Fruit fly (Drosophila melanogaster) whole organism, embryonic: ENCODE measurements around the gene CG7810.

Source experiments
- CG10462 ChIP-seq: fragments of 200-800 bp; sonication (Bioruptor generic); optimal IDR thresholded peaks from 2 replicates; lab custom pipeline; 2016; ENCODE audit warnings: missing biosample characterization, missing genetic modification characterization
- CG11093 ChIP-seq: fragments of 200-800 bp; sonication (Bioruptor generic); IDR thresholded peaks from 3 replicates; pipeline ENCODE4 v1.3.6; 2022; ENCODE audit warnings: missing biosample characterization, missing genetic modification characterization
- CG11398 ChIP-seq: fragments of 200-800 bp; sonication (Bioruptor generic); optimal IDR thresholded peaks from 2 replicates; lab custom pipeline; 2016; ENCODE audit warnings: missing biosample characterization, missing genetic modification characterization
- CG11504 ChIP-seq: fragments of 200-800 bp; sonication (Bioruptor generic); optimal IDR thresholded peaks from 3 replicates; lab custom pipeline; 2019; ENCODE audit warnings: missing biosample characterization, mild to moderate bottlenecking, missing genetic modification characterization, moderate library complexity
- CG12744 ChIP-seq: fragments of 200-800 bp; sonication (Bioruptor generic); optimal IDR thresholded peaks from 2 replicates; lab custom pipeline; 2016; ENCODE audit warnings: missing biosample characterization, missing genetic modification characterization
- CG17359 ChIP-seq: fragments of 200-800 bp; sonication (Bioruptor generic); optimal IDR thresholded peaks from 3 replicates; lab custom pipeline; 2018; ENCODE audit warnings: missing biosample characterization, mild to moderate bottlenecking, missing genetic modification characterization, moderate library complexity
- CG17361 ChIP-seq: fragments of 200-800 bp; sonication (Bioruptor generic); IDR thresholded peaks from 3 replicates; pipeline ENCODE4 v1.3.6; 2022; ENCODE audit warnings: missing biosample characterization, missing genetic modification characterization
- CG17612 ChIP-seq: fragments of 200-800 bp; sonication (Bioruptor generic); IDR thresholded peaks from 2 replicates; pipeline ENCODE4 v1.3.6; 2022; ENCODE audit warnings: missing biosample characterization, missing genetic modification characterization
- CG17912 ChIP-seq: fragments of 200-800 bp; sonication (Bioruptor generic); optimal IDR thresholded peaks from 2 replicates; lab custom pipeline; 2018; ENCODE audit warnings: missing biosample characterization, mild to moderate bottlenecking, missing genetic modification characterization
- CG4404 ChIP-seq: fragments of 200-800 bp; sonication (Bioruptor generic); IDR thresholded peaks from 2 replicates; pipeline ENCODE4 v1.3.6; 2022; ENCODE audit warnings: missing biosample characterization, missing genetic modification characterization
- CG5245 ChIP-seq: fragments of 200-800 bp; sonication (Bioruptor generic); optimal IDR thresholded peaks from 3 replicates; lab custom pipeline; 2016; ENCODE audit warnings: missing biosample characterization, missing genetic modification characterization
- CG6254 ChIP-seq: fragments of 200-800 bp; sonication (Bioruptor generic); optimal IDR thresholded peaks from 3 replicates; lab custom pipeline; 2017; ENCODE audit warnings: mild to moderate bottlenecking, missing biosample characterization, missing genetic modification reagents, missing genetic modification characterization
- CG7786 ChIP-seq: fragments of 200-800 bp; sonication (Bioruptor generic); optimal IDR thresholded peaks from 2 replicates; lab custom pipeline; 2016; ENCODE audit warnings: missing biosample characterization, missing genetic modification characterization
- CG7839 ChIP-seq: fragments of 200-800 bp; sonication (Bioruptor generic); optimal IDR thresholded peaks from 3 replicates; lab custom pipeline; 2018; ENCODE audit warnings: missing biosample characterization, mild to moderate bottlenecking, missing genetic modification characterization, moderate library complexity
- CG8388 ChIP-seq: fragments of 200-800 bp; sonication (Bioruptor generic); optimal IDR thresholded peaks from 2 replicates; lab custom pipeline; 2019; ENCODE audit warnings: missing biosample characterization, mild to moderate bottlenecking, missing genetic modification characterization, moderate library complexity
- CG9876 ChIP-seq: fragments of 200-800 bp; sonication (Bioruptor generic); optimal IDR thresholded peaks from 2 replicates; lab custom pipeline; 2016; ENCODE audit warnings: missing biosample characterization, missing genetic modification characterization
- CrebB ChIP-seq: fragments of 200-800 bp; sonication (Bioruptor generic); optimal IDR thresholded peaks from 3 replicates; lab custom pipeline; 2018; ENCODE audit warnings: missing biosample characterization, mild to moderate bottlenecking, missing genetic modification characterization
- Drgx ChIP-seq: fragments of 200-800 bp; sonication (Bioruptor generic); IDR thresholded peaks from 2 replicates; pipeline ENCODE4 v1.3.6; 2022; ENCODE audit warnings: missing biosample characterization, missing genetic modification characterization
- HLH4C ChIP-seq: fragments of 200-800 bp; sonication (Bioruptor generic); IDR thresholded peaks from 3 replicates; pipeline ENCODE4 v1.3.6; 2022; ENCODE audit warnings: missing biosample characterization, missing genetic modification characterization; ENCODE audit not compliant: partially characterized antibody
- PHDP ChIP-seq: fragments of 200-800 bp; sonication (Bioruptor generic); optimal IDR thresholded peaks from 3 replicates; lab custom pipeline; 2018; ENCODE audit warnings: missing biosample characterization, mild to moderate bottlenecking, missing genetic modification characterization, moderate library complexity
- Sox102F ChIP-seq: fragments of 200-800 bp; sonication (Bioruptor generic); optimal IDR thresholded peaks from 2 replicates; lab custom pipeline; 2018; ENCODE audit warnings: missing biosample characterization, mild to moderate bottlenecking, missing genetic modification characterization, moderate library complexity
- aop ChIP-seq: fragments of 200-800 bp; sonication (Bioruptor generic); IDR thresholded peaks from 2 replicates; pipeline ENCODE4 v1.3.6; 2022; ENCODE audit warnings: missing biosample characterization, missing genetic modification characterization
- eve ChIP-seq, 2 experiments: fragments of >200 bp; optimal IDR thresholded peaks; 2 replicates each; lab custom pipeline; 2017; ENCODE audit warnings: missing biosample characterization in 2 of 2, missing genetic modification characterization in 2 of 2
- ewg ChIP-seq: fragments of 200-800 bp; sonication (Bioruptor generic); optimal IDR thresholded peaks from 3 replicates; lab custom pipeline; 2017; ENCODE audit warnings: mild to moderate bottlenecking, missing biosample characterization, missing genetic modification reagents, missing genetic modification characterization
- h ChIP-seq: fragments of >200 bp; optimal IDR thresholded peaks from 2 replicates; lab custom pipeline; 2017
- luna ChIP-seq: fragments of 200-800 bp; sonication (Bioruptor generic); optimal IDR thresholded peaks from 2 replicates; lab custom pipeline; 2016; ENCODE audit warnings: missing biosample characterization, missing genetic modification characterization
- p53 ChIP-seq: fragments of 200-800 bp; sonication (Bioruptor generic); optimal IDR thresholded peaks from 2 replicates; lab custom pipeline; 2016; ENCODE audit warnings: missing biosample characterization, missing genetic modification characterization
- pzg ChIP-seq: fragments of 200-800 bp; sonication (Bioruptor generic); optimal IDR thresholded peaks from 3 replicates; lab custom pipeline; 2018; ENCODE audit warnings: missing biosample characterization, mild to moderate bottlenecking, missing genetic modification characterization, moderate library complexity
- run ChIP-seq: fragments of 200-800 bp; sonication (Bioruptor generic); optimal IDR thresholded peaks from 3 replicates; lab custom pipeline; 2018; ENCODE audit warnings: missing biosample characterization, mild to moderate bottlenecking, missing genetic modification characterization
- scrt ChIP-seq: fragments of 200-800 bp; sonication (Bioruptor generic); optimal IDR thresholded peaks from 2 replicates; lab custom pipeline; 2018; ENCODE audit warnings: missing biosample characterization, mild to moderate bottlenecking, missing genetic modification characterization, moderate library complexity
- sob ChIP-seq: fragments of 200-800 bp; sonication (Bioruptor generic); IDR thresholded peaks from 2 replicates; pipeline ENCODE4 v1.3.6; 2022; ENCODE audit warnings: missing biosample characterization, missing genetic modification characterization
- stc ChIP-seq: fragments of 200-800 bp; sonication (Bioruptor generic); IDR thresholded peaks from 2 replicates; pipeline ENCODE4 v1.3.6; 2022; ENCODE audit warnings: missing biosample characterization, missing genetic modification characterization
- sug ChIP-seq: fragments of 200-800 bp; optimal IDR thresholded peaks from 2 replicates; lab custom pipeline; 2019; ENCODE audit warnings: missing biosample characterization, mild to moderate bottlenecking, missing genetic modification characterization, moderate library complexity
- tap ChIP-seq: fragments of 200-800 bp; optimal IDR thresholded peaks from 3 replicates; lab custom pipeline; 2019; ENCODE audit warnings: missing biosample characterization, mild to moderate bottlenecking, missing genetic modification characterization, moderate library complexity
- tll ChIP-seq, 2 experiments: fragments of 200-800 bp in 1 of 2; fragments of >200 bp in 1 of 2; sonication (Bioruptor generic) in 1 of 2; optimal IDR thresholded peaks; 2 replicates each; lab custom pipeline; 2017 to 2019; ENCODE audit warnings: missing biosample characterization in 2 of 2, missing genetic modification characterization in 2 of 2, mild to moderate bottlenecking in 1 of 2, moderate library complexity in 1 of 2
- vfl ChIP-seq: fragments of 200-800 bp; sonication (Bioruptor generic); optimal IDR thresholded peaks from 2 replicates; lab custom pipeline; 2016; ENCODE audit warnings: missing biosample characterization, missing genetic modification characterization
- vvl ChIP-seq: fragments of 200-800 bp; sonication (Bioruptor generic); IDR thresholded peaks from 2 replicates; pipeline ENCODE4 v1.3.6; 2022; ENCODE audit warnings: missing biosample characterization, missing genetic modification characterization
- zen2 ChIP-seq: fragments of 200-800 bp; sonication (Bioruptor generic); IDR thresholded peaks from 3 replicates; pipeline ENCODE4 v1.3.6; 2022; ENCODE audit warnings: missing biosample characterization, missing genetic modification characterization; ENCODE audit not compliant: partially characterized antibody

The CG7810 gene

DNA sequence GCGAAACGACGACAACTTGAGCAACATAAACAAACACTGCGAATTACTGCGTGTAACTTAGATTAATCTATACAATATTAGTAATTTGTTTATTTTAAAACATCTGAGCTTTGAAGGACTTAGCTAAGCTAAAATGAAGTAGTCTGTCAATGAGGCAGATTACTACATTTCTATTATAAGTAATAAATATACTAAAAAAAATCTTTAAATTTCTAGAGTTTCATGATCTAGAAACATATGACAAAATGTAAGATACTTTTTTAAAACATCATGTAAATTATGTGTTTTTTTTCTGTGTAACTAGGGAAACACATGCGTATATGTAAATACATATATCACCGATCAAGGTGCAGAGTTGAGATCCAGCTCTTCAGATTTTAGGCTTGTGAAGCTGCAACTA, 44.9 kb downstream of the CG7810 start (continued):
- TF ChIP-seq CG11093 (no peak), CG4404 (GFP tag; lab: Robert Waterston, UW) (no peak), CG8388 (GFP tag; lab: Kevin White, UChicago) (peak; percentile 69), CrebB (tag; lab: Kevin White, UChicago) (no peak), CG5245 (no peak), sug (tag; lab: Kevin White, UChicago) (peak; percentile 11), CG17361 (GFP tag; lab: Robert Waterston, UW) (peak; percentile 71; the same call in 2 of the 3 replicates), aop (GFP tag; lab: Robert Waterston, UW) (no peak), PHDP (peak; percentile 73), CG17359 (tag; lab: Kevin White, UChicago) (peak; percentile 84), CG11398 (GFP tag; lab: Kevin White, UChicago) (no peak), CG6254 (GFP tag; lab: Kevin White, UChicago) (peak; percentile 24), Sox102F (GFP tag; lab: Kevin White, UChicago) (peak; percentile 59), vfl (GFP tag; lab: Kevin White, UChicago) (no peak), h (lab: Kevin White, UChicago) (no peak), CG10462 (GFP tag; lab: Kevin White, UChicago) (no peak), ewg (GFP tag; lab: Kevin White, UChicago) (no peak), CG17612 (no peak), tll (GFP tag; optimal IDR thresholded peaks at IDR 0.05; lab: Kevin White, UChicago) (no peak), vvl (peak; percentile 66), luna (GFP tag; lab: Kevin White, UChicago) (no peak), CG12744 (no peak), p53 (no peak), sob (GFP tag; lab: Robert Waterston, UW) (0 out of 2 replicates have a peak, but pooled peaks have one; percentile 26), stc (GFP tag; lab: Robert Waterston, UW) (peak; percentile 79), Drgx (GFP tag; lab: Robert Waterston, UW) (peak; percentile 86), run (tag; lab: Kevin White, UChicago) (peak; percentile 76), HLH4C (GFP tag; lab: Robert Waterston, UW) (no peak), pzg (GFP tag; lab: Kevin White, UChicago) (no peak), CG11504 (tag; lab: Kevin White, UChicago) (peak; percentile 72), tap (tag; lab: Kevin White, UChicago) (peak; percentile 73), CG17912 (no peak), zen2 (GFP tag; lab: Robert Waterston, UW) (no peak), CG7839 (tag; lab: Kevin White, UChicago) (peak; percentile 76), eve (GFP tag; optimal IDR thresholded peaks at IDR 0.05; lab: Kevin White, UChicago) (no peak), CG9876 (no peak), CG7786 (no peak), scrt (GFP tag; lab: Kevin White, UChicago) (peak; percentile 22)
